Fruit fly (Drosophila melanogaster) whole organism, embryonic: ENCODE results near the gene Invadolysin.

ENCODE experiments used
- Adf1 ChIP-seq: fragments of 200-800 bp; sonication (Bioruptor generic); IDR thresholded peaks from 2 replicates; pipeline ENCODE4 v1.3.6; 2022; ENCODE audit warnings: missing biosample characterization, missing genetic modification characterization
- B-H2 ChIP-seq: fragments of 200-800 bp; sonication (Bioruptor generic); optimal IDR thresholded peaks from 2 replicates; lab custom pipeline; 2018; ENCODE audit warnings: missing biosample characterization, mild to moderate bottlenecking, missing genetic modification characterization
- BEAF-32 ChIP-seq: fragments of 200-800 bp; sonication (Bioruptor generic); optimal IDR thresholded peaks from 3 replicates; lab custom pipeline; 2017; ENCODE audit warnings: missing biosample characterization, missing genetic modification characterization, mild to moderate bottlenecking, moderate library complexity, missing genetic modification reagents
- CG10147 ChIP-seq: fragments of 200-800 bp; sonication (Bioruptor generic); optimal IDR thresholded peaks from 2 replicates; lab custom pipeline; 2019; ENCODE audit warnings: missing biosample characterization, mild to moderate bottlenecking, missing genetic modification characterization, moderate library complexity
- CG12659 ChIP-seq: fragments of 200-800 bp; sonication (Bioruptor generic); optimal IDR thresholded peaks from 3 replicates; lab custom pipeline; 2017; ENCODE audit warnings: mild to moderate bottlenecking, missing biosample characterization, missing genetic modification reagents, missing genetic modification characterization
- CG14050 ChIP-seq: fragments of 200-800 bp; sonication (Bioruptor generic); IDR thresholded peaks from 3 replicates; pipeline ENCODE4 v1.3.6; 2022; ENCODE audit warnings: missing biosample characterization, missing genetic modification characterization
- CG14710 ChIP-seq: fragments of 200-800 bp; sonication (Bioruptor generic); optimal IDR thresholded peaks from 3 replicates; lab custom pipeline; 2019; ENCODE audit warnings: missing biosample characterization, mild to moderate bottlenecking, missing genetic modification characterization, moderate library complexity
- CG15514 ChIP-seq: fragments of 200-800 bp; sonication (Bioruptor generic); optimal IDR thresholded peaks from 3 replicates; lab custom pipeline; 2017; ENCODE audit warnings: missing biosample characterization, missing genetic modification characterization, mild to moderate bottlenecking, moderate library complexity, missing genetic modification reagents
- CG16779 ChIP-seq: fragments of 200-800 bp; sonication (Bioruptor generic); IDR thresholded peaks from 2 replicates; pipeline ENCODE4 v1.3.6; 2022; ENCODE audit warnings: missing biosample characterization, missing genetic modification characterization
- CG17568 ChIP-seq: fragments of 200-800 bp; sonication (Bioruptor generic); optimal IDR thresholded peaks from 2 replicates; lab custom pipeline; 2018; ENCODE audit warnings: missing biosample characterization, mild to moderate bottlenecking, missing genetic modification characterization, moderate library complexity
- CG2889 ChIP-seq: fragments of 200-800 bp; sonication (Bioruptor generic); IDR thresholded peaks from 3 replicates; pipeline ENCODE4 v1.3.6; 2022; ENCODE audit warnings: missing biosample characterization, missing genetic modification characterization
- CG31441 ChIP-seq: fragments of 200-800 bp; sonication (Bioruptor generic); IDR thresholded peaks from 2 replicates; pipeline ENCODE4 v1.3.6; 2022; ENCODE audit warnings: missing biosample characterization, missing genetic modification characterization
- CG3726 ChIP-seq: fragments of 200-800 bp; sonication (Bioruptor generic); IDR thresholded peaks from 3 replicates; pipeline ENCODE4, ENCODE4 v1.3.6; 2022; ENCODE audit warnings: missing biosample characterization, missing genetic modification characterization
- CG4282 ChIP-seq: fragments of 200-800 bp; sonication (Bioruptor generic); optimal IDR thresholded peaks from 2 replicates; lab custom pipeline; 2016; ENCODE audit warnings: missing biosample characterization, missing genetic modification characterization
- CG4820 ChIP-seq: fragments of 200-800 bp; sonication (Bioruptor generic); optimal IDR thresholded peaks from 3 replicates; lab custom pipeline; 2016; ENCODE audit warnings: missing biosample characterization, missing genetic modification characterization
- CG6791 ChIP-seq: fragments of 200-800 bp; sonication (Bioruptor generic); IDR thresholded peaks from 3 replicates; pipeline ENCODE4 v1.3.6; 2022; ENCODE audit warnings: missing biosample characterization, missing genetic modification characterization; ENCODE audit not compliant: partially characterized antibody
- CG7987 ChIP-seq: fragments of 200-800 bp; sonication (Bioruptor generic); optimal IDR thresholded peaks from 2 replicates; lab custom pipeline; 2018; ENCODE audit warnings: missing biosample characterization, mild to moderate bottlenecking, missing genetic modification characterization, moderate library complexity
- CG8478 ChIP-seq: fragments of >200 bp; optimal IDR thresholded peaks from 2 replicates; lab custom pipeline; 2018
- CG9609 ChIP-seq: fragments of 200-800 bp; sonication (Bioruptor generic); optimal IDR thresholded peaks from 3 replicates; lab custom pipeline; 2016; ENCODE audit warnings: missing biosample characterization, missing genetic modification characterization
- CG9817 ChIP-seq: fragments of 200-800 bp; sonication (Bioruptor generic); optimal IDR thresholded peaks from 2 replicates; lab custom pipeline; 2018; ENCODE audit warnings: missing biosample characterization, mild to moderate bottlenecking, missing genetic modification characterization, moderate library complexity
- Chrac-16 ChIP-seq: fragments of 200-800 bp; sonication (Bioruptor generic); optimal IDR thresholded peaks from 3 replicates; lab custom pipeline; 2016; ENCODE audit warnings: missing biosample characterization, missing genetic modification characterization
- Dp ChIP-seq: fragments of 200-800 bp; sonication (Bioruptor generic); optimal IDR thresholded peaks from 2 replicates; lab custom pipeline; 2018; ENCODE audit warnings: missing biosample characterization, mild to moderate bottlenecking, missing genetic modification characterization, moderate library complexity
- Fer3 ChIP-seq: fragments of 200-800 bp; sonication (Bioruptor generic); optimal IDR thresholded peaks from 2 replicates; lab custom pipeline; 2018; ENCODE audit warnings: missing biosample characterization, mild to moderate bottlenecking, missing genetic modification characterization, moderate library complexity
- Gug ChIP-seq: fragments of 200-800 bp; sonication (Bioruptor generic); IDR thresholded peaks from 4 replicates; pipeline ENCODE4 v1.3.6; 2022; ENCODE audit warnings: missing biosample characterization, missing genetic modification characterization
- Lim3 ChIP-seq: fragments of 200-800 bp; sonication (Bioruptor generic); IDR thresholded peaks from 2 replicates; pipeline ENCODE4 v1.3.6; 2022; ENCODE audit warnings: missing biosample characterization, missing genetic modification characterization
- MBD-R2 ChIP-seq: fragments of 200-800 bp; sonication (Bioruptor generic); IDR thresholded peaks from 2 replicates; pipeline ENCODE4 v1.3.6; 2022; ENCODE audit warnings: missing biosample characterization, missing genetic modification characterization
- Neu2 ChIP-seq: fragments of 200-800 bp; sonication (Bioruptor generic); optimal IDR thresholded peaks from 3 replicates; lab custom pipeline; 2016; ENCODE audit warnings: missing biosample characterization, missing genetic modification characterization, borderline replicate concordance
- Six4 ChIP-seq: fragments of 200-800 bp; sonication (Bioruptor generic); optimal IDR thresholded peaks from 2 replicates; lab custom pipeline; 2016; ENCODE audit warnings: missing biosample characterization, missing genetic modification characterization
- Trl ChIP-seq, 3 experiments: fragments of >200 bp in 2 of 3; fragments of 200-800 bp in 1 of 3; sonication (Bioruptor generic) in 1 of 3; optimal IDR thresholded peaks; 2 replicates in 1 of 3; 3 replicates in 2 of 3; lab custom pipeline; 2016 to 2017; ENCODE audit warnings: missing biosample characterization in 1 of 3, missing genetic modification characterization in 1 of 3
- Xbp1 ChIP-seq: fragments of 200-800 bp; sonication (Bioruptor generic); optimal IDR thresholded peaks from 3 replicates; lab custom pipeline; 2016; ENCODE audit warnings: missing biosample characterization, mild to moderate bottlenecking, missing genetic modification characterization
- Xrp1 ChIP-seq: fragments of 200-800 bp; sonication (Bioruptor generic); IDR thresholded peaks from 2 replicates; pipeline ENCODE4 v1.3.6; 2022; ENCODE audit warnings: missing biosample characterization, missing genetic modification characterization
- abd-A ChIP-seq: fragments of 200-800 bp; sonication (Bioruptor generic); optimal IDR thresholded peaks from 3 replicates; lab custom pipeline; 2019; ENCODE audit warnings: missing biosample characterization, mild to moderate bottlenecking, missing genetic modification characterization, moderate library complexity
- ase ChIP-seq: fragments of 200-800 bp; sonication (Bioruptor generic); IDR thresholded peaks from 3 replicates; pipeline ENCODE4 v1.3.6; 2022; ENCODE audit warnings: missing biosample characterization, missing genetic modification characterization
- chm ChIP-seq: fragments of 200-800 bp; sonication (Bioruptor generic); IDR thresholded peaks from 2 replicates; pipeline ENCODE4 v1.3.6; 2022; ENCODE audit warnings: missing biosample characterization, missing genetic modification characterization
- crc ChIP-seq: fragments of 200-800 bp; sonication (Bioruptor generic); optimal IDR thresholded peaks from 2 replicates; lab custom pipeline; 2016; ENCODE audit warnings: missing biosample characterization, missing genetic modification characterization
- crp ChIP-seq, 2 experiments: fragments of 200-800 bp; sonication (Bioruptor generic); optimal IDR thresholded peaks; 2 replicates in 1 of 2; 3 replicates in 1 of 2; lab custom pipeline; 2017; ENCODE audit warnings: missing biosample characterization in 2 of 2, missing genetic modification characterization in 2 of 2, mild to moderate bottlenecking in 1 of 2, moderate library complexity in 1 of 2
- gcm2 ChIP-seq: fragments of 200-800 bp; sonication (Bioruptor generic); optimal IDR thresholded peaks from 2 replicates; lab custom pipeline; 2016; ENCODE audit warnings: missing biosample characterization, missing genetic modification characterization
- hb ChIP-seq: fragments of 200-800 bp; sonication (Bioruptor generic); IDR thresholded peaks from 3 replicates; pipeline ENCODE4 v1.3.6; 2022; ENCODE audit warnings: missing biosample characterization, missing genetic modification characterization; ENCODE audit not compliant: partially characterized antibody
- luna ChIP-seq: fragments of 200-800 bp; sonication (Bioruptor generic); optimal IDR thresholded peaks from 2 replicates; lab custom pipeline; 2016; ENCODE audit warnings: missing biosample characterization, missing genetic modification characterization
- mirr ChIP-seq: fragments of 200-800 bp; sonication (Bioruptor generic); optimal IDR thresholded peaks from 3 replicates; lab custom pipeline; 2018; ENCODE audit warnings: missing biosample characterization, mild to moderate bottlenecking, missing genetic modification characterization
- mld ChIP-seq: fragments of 200-800 bp; sonication (Bioruptor generic); IDR thresholded peaks from 3 replicates; pipeline ENCODE4 v1.3.6; 2022; ENCODE audit warnings: missing biosample characterization, missing genetic modification characterization; ENCODE audit not compliant: partially characterized antibody
- org-1 ChIP-seq: fragments of 200-800 bp; sonication (Bioruptor generic); optimal IDR thresholded peaks from 2 replicates; lab custom pipeline; 2017; ENCODE audit warnings: missing biosample characterization, missing genetic modification characterization
- pum ChIP-seq: fragments of 200-800 bp; sonication (Bioruptor generic); optimal IDR thresholded peaks from 2 replicates; lab custom pipeline; 2016; ENCODE audit warnings: missing biosample characterization, missing genetic modification characterization
- ranshi ChIP-seq: fragments of 200-800 bp; sonication (Bioruptor generic); IDR thresholded peaks from 2 replicates; pipeline ENCODE4 v1.3.6; 2022; ENCODE audit warnings: missing biosample characterization, missing genetic modification characterization
- run ChIP-seq: fragments of 200-800 bp; sonication (Bioruptor generic); optimal IDR thresholded peaks from 3 replicates; lab custom pipeline; 2018; ENCODE audit warnings: missing biosample characterization, mild to moderate bottlenecking, missing genetic modification characterization
- sc ChIP-seq, 3 experiments: fragments of >200 bp in 2 of 3; fragments of 200-800 bp in 1 of 3; sonication (Bioruptor generic) in 1 of 3; optimal IDR thresholded peaks; 2 replicates in 2 of 3; 3 replicates in 1 of 3; lab custom pipeline; 2017; ENCODE audit warnings: mild to moderate bottlenecking in 1 of 3, missing biosample characterization in 1 of 3, missing genetic modification characterization in 1 of 3, missing genetic modification reagents in 1 of 3
- tna ChIP-seq: fragments of 200-800 bp; sonication (Bioruptor generic); IDR thresholded peaks from 2 replicates; pipeline ENCODE4 v1.3.6; 2022; ENCODE audit warnings: missing biosample characterization, missing genetic modification characterization; ENCODE audit not compliant: partially characterized antibody
- trh ChIP-seq: fragments of 200-800 bp; sonication (Bioruptor generic); optimal IDR thresholded peaks from 2 replicates; lab custom pipeline; 2016; ENCODE audit warnings: missing biosample characterization, missing genetic modification characterization
- wdn ChIP-seq: fragments of 200-800 bp; sonication (Bioruptor generic); IDR thresholded peaks from 2 replicates; pipeline ENCODE4 v1.3.6; 2022; ENCODE audit warnings: missing biosample characterization, missing genetic modification characterization
- zfh2 ChIP-seq: fragments of 200-800 bp; sonication (Bioruptor generic); optimal IDR thresholded peaks from 2 replicates; lab custom pipeline; 2016; ENCODE audit warnings: missing biosample characterization, missing genetic modification characterization

Invadolysin gene

DNA sequence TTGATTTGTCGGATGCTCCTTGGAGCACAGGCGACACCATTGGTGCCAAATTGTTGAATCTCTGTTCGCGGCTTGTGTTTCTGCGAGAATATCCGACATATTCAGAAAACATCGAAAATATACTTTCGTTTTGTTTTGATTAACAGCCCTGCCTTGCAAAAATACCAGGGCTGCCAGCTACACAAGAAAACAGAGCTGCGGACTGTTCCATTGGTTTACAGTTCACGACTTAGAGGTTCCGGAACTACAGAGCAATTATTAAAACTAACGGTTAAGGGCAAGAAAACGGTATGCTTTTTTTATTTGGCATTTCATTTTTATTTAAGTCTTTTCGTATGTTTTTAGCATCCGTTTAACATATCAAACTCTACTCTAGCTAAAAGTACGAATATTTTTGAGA is 16.7 kb downstream of the Invadolysin start, which contains the start of gene CG6254 (continued):
- TF ChIP-seq CG8478 (lab: Kevin White, UChicago) (no peak), BEAF-32 (peak; percentile 27), CG31441 (GFP tag; lab: Robert Waterston, UW) (no peak), Chrac-16 (GFP tag; lab: Kevin White, UChicago) (peak; percentile 34), Neu2 (no peak), CG7987 (GFP tag; lab: Kevin White, UChicago) (no peak), Adf1 (no peak), CG12659 (peak; percentile 54), Six4 (GFP tag; lab: Kevin White, UChicago) (no peak), mirr (peak; percentile 29), CG3726 (GFP tag; lab: Robert Waterston, UW) (no peak), org-1 (no peak), run (tag; lab: Kevin White, UChicago) (no peak), CG4820 (GFP tag; lab: Kevin White, UChicago) (no peak), Dp (GFP tag; lab: Kevin White, UChicago) (peak; percentile 23), CG14050 (GFP tag; lab: Robert Waterston, UW) (no peak; the same call in 2 of the 3 replicates), pum (GFP tag; lab: Kevin White, UChicago) (peak; percentile 4), ranshi (no peak), Trl (optimal IDR thresholded peaks at IDR 0.05; lab: Kevin White, UChicago) (no peak), Trl (GFP tag; optimal IDR thresholded peaks at IDR 0.05; lab: Kevin White, UChicago) (peak; percentile 47), B-H2 (peak; percentile 71), CG15514 (GFP tag; lab: Kevin White, UChicago) (peak; percentile 100), hb (GFP tag; lab: Robert Waterston, UW) (no peak), wdn (GFP tag; lab: Robert Waterston, UW) (no peak), Lim3 (GFP tag; lab: Robert Waterston, UW) (no peak), CG17568 (GFP tag; lab: Kevin White, UChicago) (no peak), CG9609 (GFP tag; lab: Kevin White, UChicago) (no peak), CG2889 (GFP tag; lab: Robert Waterston, UW) (no peak), abd-A (tag; lab: Kevin White, UChicago) (no peak), Xbp1 (GFP tag; lab: Kevin White, UChicago) (peak; percentile 53), MBD-R2 (GFP tag; lab: Robert Waterston, UW) (peak; percentile 99), crp (GFP tag; optimal IDR thresholded peaks at IDR 0.05; lab: Kevin White, UChicago) (no peak), CG9817 (tag; lab: Kevin White, UChicago) (peak; percentile 32), Xrp1 (no peak), CG4282 (GFP tag; lab: Kevin White, UChicago) (no peak), chm (GFP tag; lab: Robert Waterston, UW) (no peak), CG6791 (GFP tag; lab: Robert Waterston, UW) (peak; percentile 47; the same call in 1 of the 3 replicates), CG10147 (GFP tag; lab: Kevin White, UChicago) (no peak), gcm2 (GFP tag; lab: Kevin White, UChicago) (no peak), zfh2 (GFP tag; lab: Kevin White, UChicago) (peak; percentile 50), luna (GFP tag; lab: Kevin White, UChicago) (no peak), tna (GFP tag; lab: Robert Waterston, UW) (0 out of 2 replicates have a peak, but pooled peaks have one; percentile 41), mld (GFP tag; lab: Robert Waterston, UW) (no peak), Fer3 (tag; lab: Kevin White, UChicago) (no peak), trh (GFP tag; lab: Kevin White, UChicago) (no peak), CG14710 (tag; lab: Kevin White, UChicago) (peak; percentile 17), ase (GFP tag; lab: Robert Waterston, UW) (peak; percentile 50; the same call in 1 of the 3 replicates), CG16779 (GFP tag; lab: Robert Waterston, UW) (no peak), Gug (GFP tag; lab: Robert Waterston, UW) (peak; percentile 35; the same call in 1 of the 4 replicates), crc (GFP tag; lab: Kevin White, UChicago) (no peak), sc (optimal IDR thresholded peaks at IDR 0.05; lab: Kevin White, UChicago) (no peak), sc (GFP tag; optimal IDR thresholded peaks at IDR 0.05; lab: Kevin White, UChicago) (no peak)
